Worm (Caenorhabditis elegans): ENCODE results near the gene spe-26.

DNA sequence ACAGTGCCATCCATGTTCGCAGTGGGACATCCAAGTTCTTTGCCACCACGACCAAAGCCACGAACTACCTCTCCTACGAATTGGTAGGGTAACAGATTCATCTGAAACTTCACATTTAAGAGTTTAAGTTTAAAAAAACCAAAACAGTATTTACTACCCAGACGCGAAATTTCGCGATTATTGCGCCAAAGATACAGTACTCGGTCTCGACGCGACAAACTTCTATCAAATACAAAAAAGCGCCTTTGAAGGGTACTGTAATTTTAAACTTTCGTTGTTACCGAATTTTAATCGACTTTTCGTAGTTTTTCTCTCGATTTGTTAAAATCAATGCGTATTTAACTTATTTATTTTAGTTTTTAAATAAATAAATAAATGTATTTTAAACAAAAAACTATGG is 17.6 kb upstream of the spe-26 start, which contains the start of gene rfk-1:
- TF ChIP-seq aly-2 (tag; optimal IDR thresholded peaks at IDR 0.05) (no peak), nhr-84 (tag; optimal IDR thresholded peaks at IDR 0.05) (no peak), rnt-1 (tag; optimal IDR thresholded peaks at IDR 0.05) (no peak), unc-62 (GFP tag; optimal IDR thresholded peaks at IDR 0.05) (no peak), vab-15 (tag; optimal IDR thresholded peaks at IDR 0.05) (no peak), ztf-11 (tag; optimal IDR thresholded peaks at IDR 0.05) (no peak)
